Worm (Caenorhabditis elegans): ENCODE measurements around the gene F01G10.9.

DNA sequence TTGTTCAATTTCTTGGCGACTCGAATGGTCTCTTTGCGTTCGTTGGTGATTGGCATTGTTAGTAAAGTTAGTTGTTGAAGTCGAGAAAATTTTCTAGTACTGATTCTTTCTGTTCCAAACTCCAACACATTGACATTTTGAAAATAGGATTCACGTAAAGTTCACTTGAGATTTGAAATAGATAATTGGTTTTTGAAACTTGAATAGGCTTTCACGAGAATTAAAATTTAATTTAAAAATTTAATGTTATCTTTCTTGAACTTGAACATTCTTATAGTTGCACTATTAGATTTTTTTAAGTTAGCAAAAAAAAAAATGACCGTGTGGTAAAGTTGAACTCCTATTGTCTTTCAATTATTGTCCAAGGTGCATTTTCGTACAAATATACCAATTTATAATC is 34.6 kb upstream of the F01G10.9 start, which contains the start of gene R09E10.6:
- TF ChIP-seq mef-2 (tag; optimal IDR thresholded peaks at IDR 0.05), result no peak
- no peak for TF ChIP-seq nhr-11 (tag; optimal IDR thresholded peaks at IDR 0.05)
- no peak for TF ChIP-seq ama-1 (optimal IDR thresholded peaks at IDR 0.05)
- TF ChIP-seq unc-62 (GFP tag; optimal IDR thresholded peaks at IDR 0.05), result no peak
- TF ChIP-seq nhr-12 (tag; optimal IDR thresholded peaks at IDR 0.05), result no peak
- no peak for TF ChIP-seq lin-35 (GFP tag; optimal IDR thresholded peaks at IDR 0.05)
- no peak for TF ChIP-seq fkh-8 (tag; optimal IDR thresholded peaks at IDR 0.05)
- TF ChIP-seq ceh-8 (GFP tag; optimal IDR thresholded peaks at IDR 0.05), result no peak
- no peak for TF ChIP-seq Y116A8C.19 (tag; optimal IDR thresholded peaks at IDR 0.05; ENCODE audit: borderline replicate concordance)
- TF ChIP-seq fkh-4 (tag; optimal IDR thresholded peaks at IDR 0.05; ENCODE audit: borderline replicate concordance), result no peak
- TF ChIP-seq ceh-63 (GFP tag; optimal IDR thresholded peaks at IDR 0.05), result no peak

Measured in whole organism, L1 larva.